Worm (Caenorhabditis elegans) whole organism, early embryonic: Measurements from ENCODE around the gene eif-2Bepsilon.

Experiments used
- ama-1 ChIP-seq: fragments of 150-350 bp; optimal IDR thresholded peaks from 2 replicates; lab custom pipeline; 2014
- ceh-36 ChIP-seq: sonication (generic microtip); optimal IDR thresholded peaks from 2 replicates; lab custom pipeline; 2016; ENCODE audit warnings: missing genetic modification characterization, inconsistent platforms, missing compliant biosample characterization
- ets-7 ChIP-seq: sonication (generic microtip); optimal IDR thresholded peaks from 2 replicates; lab custom pipeline; 2016; ENCODE audit warnings: missing genotype, missing genetic modification characterization, missing compliant biosample characterization
- hnd-1 ChIP-seq: sonication (generic microtip); optimal IDR thresholded peaks from 2 replicates; lab custom pipeline; 2016; ENCODE audit warnings: missing genetic modification characterization, missing compliant biosample characterization
- scrt-1 ChIP-seq: fragments of 200-800 bp; sonication (Bioruptor generic); IDR thresholded peaks from 2 replicates; pipeline ENCODE4 v1.3.6; 2022; ENCODE audit warnings: missing genetic modification characterization, missing compliant biosample characterization
- tbx-11 ChIP-seq: fragments of 200-800 bp; sonication (Bioruptor generic); IDR thresholded peaks from 2 replicates; pipeline ENCODE4 v1.3.6; 2022; ENCODE audit warnings: missing genetic modification characterization, missing compliant biosample characterization

ce11 chrII:8626598-8626997 is 35.1 kb upstream of the eif-2Bepsilon start:
- TF ChIP-seq ama-1 (lab: Kevin White, UChicago): no peak
- TF ChIP-seq ceh-36: no peak
- no peak for TF ChIP-seq ets-7 (tag; lab: Kevin White, UChicago)
- no peak for TF ChIP-seq tbx-11 (GFP tag; lab: Robert Waterston, UW)
- TF ChIP-seq hnd-1 (tag; lab: Kevin White, UChicago): no peak
- no peak for TF ChIP-seq scrt-1
